Fruit fly (Drosophila melanogaster): ENCODE measurements around the gene CG43251.

CG43251 gene

dm6 chr3L:20784812-20785671 is 26.4 kb downstream of the CG43251 start (continued):
- no peak for TF ChIP-seq CrebA (GFP tag; optimal IDR thresholded peaks at IDR 0.05; ENCODE audit: borderline replicate concordance)

- TF ChIP-seq Vsx2 (GFP tag; optimal IDR thresholded peaks at IDR 0.05; ENCODE audit: partially characterized antibody) (no peak), sage (GFP tag; optimal IDR thresholded peaks at IDR 0.05) (peak; percentile 44), usp (GFP tag; optimal IDR thresholded peaks at IDR 0.05) (no peak), Rel (GFP tag; optimal IDR thresholded peaks at IDR 0.05) (peak; percentile 41), Rel (tag; optimal IDR thresholded peaks at IDR 0.05) (no peak), foxo (GFP tag; optimal IDR thresholded peaks at IDR 0.05) (no peak), jim (GFP tag; optimal IDR thresholded peaks at IDR 0.05) (no peak), GATAd (GFP tag; optimal IDR thresholded peaks at IDR 0.05) (no peak), HLH106 (tag; optimal IDR thresholded peaks at IDR 0.05) (peak; percentile 17), tai (GFP tag; optimal IDR thresholded peaks at IDR 0.05) (no peak), br (GFP tag; optimal IDR thresholded peaks at IDR 0.05) (no peak), Hnf4 (GFP tag; optimal IDR thresholded peaks at IDR 0.05) (peak; percentile 72), CG32264 (GFP tag; optimal IDR thresholded peaks at IDR 0.05) (peak; percentile 11), woc (GFP tag; optimal IDR thresholded peaks at IDR 0.05) (peak; percentile 13), fru (GFP tag; optimal IDR thresholded peaks at IDR 0.05) (no peak), rgr (GFP tag; optimal IDR thresholded peaks at IDR 0.05) (no peak), ey (GFP tag; optimal IDR thresholded peaks at IDR 0.05) (no peak), CrebA (GFP tag; optimal IDR thresholded peaks at IDR 0.05; ENCODE audit: borderline replicate concordance) (no peak), Hr78 (GFP tag; optimal IDR thresholded peaks at IDR 0.05) (no peak), lola (GFP tag; optimal IDR thresholded peaks at IDR 0.05) (no peak), brk (GFP tag; optimal IDR thresholded peaks at IDR 0.05) (peak; percentile 83), sv (GFP tag; optimal IDR thresholded peaks at IDR 0.05) (peak; percentile 16), CG9705 (GFP tag; optimal IDR thresholded peaks at IDR 0.05) (peak; percentile 2), dl (GFP tag; optimal IDR thresholded peaks at IDR 0.05; ENCODE audit: insufficient read depth in 1 of 2, partially characterized antibody in 2 of 2) (no peak), Dif (GFP tag; optimal IDR thresholded peaks at IDR 0.05; ENCODE audit: partially characterized antibody) (no peak), h (GFP tag; optimal IDR thresholded peaks at IDR 0.05) (peak; percentile 50), OdsH (GFP tag; optimal IDR thresholded peaks at IDR 0.05) (no peak), Sp1 (GFP tag; optimal IDR thresholded peaks at IDR 0.05) (no peak), dsf (GFP tag; optimal IDR thresholded peaks at IDR 0.05; ENCODE audit: borderline replicate concordance) (peak; percentile 59), Hr83 (GFP tag; optimal IDR thresholded peaks at IDR 0.05; ENCODE audit: poor library complexity, severe bottlenecking) (peak; percentile 54), Myc (optimal IDR thresholded peaks at IDR 0.05) (no peak), pan (optimal IDR thresholded peaks at IDR 0.05) (no peak), Jra (GFP tag; optimal IDR thresholded peaks at IDR 0.05) (no peak), N (GFP tag; optimal IDR thresholded peaks at IDR 0.05) (no peak), Abd-B (GFP tag; optimal IDR thresholded peaks at IDR 0.05) (no peak), Dfd (GFP tag; optimal IDR thresholded peaks at IDR 0.05) (no peak), dmrt93B (GFP tag; optimal IDR thresholded peaks at IDR 0.05) (no peak), Mio (GFP tag; optimal IDR thresholded peaks at IDR 0.05) (no peak), psq (GFP tag; optimal IDR thresholded peaks at IDR 0.05) (no peak)
Observed at dm6 chr3L:20785742-20786427, 27.2 kb downstream of the CG43251 start, which contains the start of gene Pcif1. Pcif1 (minus strand) TSS chr3L:20786197.
